Worm (Caenorhabditis elegans): ENCODE data around the gene T01G6.10.

ce11 chrV:468460-468859, 34.6 kb downstream of the T01G6.10 start, which contains the start of gene srbc-57:
- no peak for TF ChIP-seq flt-1 (GFP tag; IDR thresholded peaks at IDR 0.05)
- no peak for TF ChIP-seq med-1 (GFP tag; optimal IDR thresholded peaks at IDR 0.05; ENCODE audit: insufficient read depth)
- no peak for TF ChIP-seq ref-1 (GFP tag; conservative IDR thresholded peaks at IDR 0.05)
- no peak for TF ChIP-seq klf-2 (GFP tag; conservative IDR thresholded peaks at IDR 0.05)
- no peak for TF ChIP-seq ztf-29 (GFP tag; IDR thresholded peaks at IDR 0.05)
- no peak for TF ChIP-seq cog-1 (tag; optimal IDR thresholded peaks at IDR 0.05)
- no peak for TF ChIP-seq tab-1 (GFP tag; IDR thresholded peaks at IDR 0.05)

Data from whole organism, midembryonic.